Fruit fly (Drosophila melanogaster) whole organism, embryonic: ENCODE measurements around the gene CG31800.

Experiments used
- Adf1 ChIP-seq: fragments of 200-800 bp; sonication (Bioruptor generic); IDR thresholded peaks from 2 replicates; pipeline ENCODE4 v1.3.6; 2022; ENCODE audit warnings: missing biosample characterization, missing genetic modification characterization
- CG10366 ChIP-seq: fragments of 200-800 bp; sonication (Bioruptor generic); IDR thresholded peaks from 2 replicates; pipeline ENCODE4 v1.3.6; 2022; ENCODE audit warnings: missing biosample characterization, missing genetic modification characterization
- CG13296 ChIP-seq: fragments of 200-800 bp; sonication (Bioruptor generic); optimal IDR thresholded peaks from 3 replicates; lab custom pipeline; 2018; ENCODE audit warnings: missing biosample characterization, mild to moderate bottlenecking, missing genetic modification characterization
- CG13775 ChIP-seq: fragments of 200-800 bp; sonication (Bioruptor generic); optimal IDR thresholded peaks from 3 replicates; lab custom pipeline; 2017; ENCODE audit warnings: missing biosample characterization, mild to moderate bottlenecking, missing genetic modification characterization
- CG14965 ChIP-seq: fragments of 200-800 bp; sonication (Bioruptor generic); optimal IDR thresholded peaks from 2 replicates; lab custom pipeline; 2016; ENCODE audit warnings: missing biosample characterization, missing genetic modification characterization, borderline replicate concordance
- CG17359 ChIP-seq: fragments of 200-800 bp; sonication (Bioruptor generic); optimal IDR thresholded peaks from 3 replicates; lab custom pipeline; 2018; ENCODE audit warnings: missing biosample characterization, mild to moderate bottlenecking, missing genetic modification characterization, moderate library complexity
- CG17385 ChIP-seq: fragments of 200-800 bp; sonication (Bioruptor generic); optimal IDR thresholded peaks from 3 replicates; lab custom pipeline; 2018; ENCODE audit warnings: missing biosample characterization, mild to moderate bottlenecking, missing genetic modification characterization
- CG18619 ChIP-seq: fragments of 200-800 bp; sonication (Bioruptor generic); optimal IDR thresholded peaks from 3 replicates; lab custom pipeline; 2017; ENCODE audit warnings: missing biosample characterization, mild to moderate bottlenecking, missing genetic modification characterization
- CG31224 ChIP-seq: fragments of 200-800 bp; sonication (Bioruptor generic); IDR thresholded peaks from 2 replicates; pipeline ENCODE4 v1.3.6; 2022; ENCODE audit warnings: missing biosample characterization, missing genetic modification characterization
- CG34422 ChIP-seq: fragments of 200-800 bp; sonication (Bioruptor generic); IDR thresholded peaks from 3 replicates; pipeline ENCODE4 v1.3.6; 2022; ENCODE audit warnings: missing biosample characterization, missing genetic modification characterization
- CG4617 ChIP-seq: fragments of 200-800 bp; sonication (Bioruptor generic); optimal IDR thresholded peaks from 3 replicates; lab custom pipeline; 2016; ENCODE audit warnings: missing biosample characterization, missing genetic modification characterization, borderline replicate concordance
- CG6654 ChIP-seq: fragments of 200-800 bp; sonication (Bioruptor generic); optimal IDR thresholded peaks from 2 replicates; lab custom pipeline; 2017; ENCODE audit warnings: missing biosample characterization, mild to moderate bottlenecking, missing genetic modification characterization
- CG8478 ChIP-seq: fragments of >200 bp; optimal IDR thresholded peaks from 2 replicates; lab custom pipeline; 2018
- CG8924 ChIP-seq: fragments of 200-800 bp; optimal IDR thresholded peaks from 3 replicates; lab custom pipeline; 2019; ENCODE audit warnings: missing biosample characterization, mild to moderate bottlenecking, missing genetic modification characterization, moderate library complexity
- CG9437 ChIP-seq: fragments of 200-800 bp; sonication (Bioruptor generic); optimal IDR thresholded peaks from 2 replicates; lab custom pipeline; 2018; ENCODE audit warnings: missing biosample characterization, mild to moderate bottlenecking, missing genetic modification characterization
- CG9797 ChIP-seq: fragments of 200-800 bp; sonication (Bioruptor generic); optimal IDR thresholded peaks from 3 replicates; lab custom pipeline; 2018; ENCODE audit warnings: missing biosample characterization, mild to moderate bottlenecking, missing genetic modification characterization
- CTCF ChIP-seq: fragments of 200-800 bp; sonication (Bioruptor generic); optimal IDR thresholded peaks from 2 replicates; lab custom pipeline; 2017; ENCODE audit warnings: missing biosample characterization, mild to moderate bottlenecking, missing genetic modification characterization, moderate library complexity
- Camta ChIP-seq: fragments of 200-800 bp; sonication (Bioruptor generic); optimal IDR thresholded peaks from 2 replicates; lab custom pipeline; 2016; ENCODE audit warnings: missing biosample characterization, missing genetic modification characterization
- D19A ChIP-seq: fragments of 200-800 bp; optimal IDR thresholded peaks from 3 replicates; lab custom pipeline; 2019; ENCODE audit warnings: missing biosample characterization, mild to moderate bottlenecking, missing genetic modification characterization, moderate library complexity
- Dad ChIP-seq: fragments of 200-800 bp; sonication (Bioruptor generic); optimal IDR thresholded peaks from 3 replicates; lab custom pipeline; 2016; ENCODE audit warnings: missing biosample characterization, missing genetic modification characterization
- ERR ChIP-seq: fragments of 200-800 bp; sonication (Bioruptor generic); optimal IDR thresholded peaks from 2 replicates; lab custom pipeline; 2016; ENCODE audit warnings: missing biosample characterization, missing genetic modification characterization
- HLH3B ChIP-seq: fragments of 200-800 bp; sonication (Bioruptor generic); IDR thresholded peaks from 2 replicates; pipeline ENCODE4 v1.3.6; 2022; ENCODE audit warnings: missing biosample characterization, missing genetic modification characterization
- Hr3 ChIP-seq: fragments of 200-800 bp; sonication (Bioruptor generic); optimal IDR thresholded peaks from 3 replicates; lab custom pipeline; 2016; ENCODE audit warnings: missing biosample characterization, missing genetic modification characterization
- Lim3 ChIP-seq: fragments of 200-800 bp; sonication (Bioruptor generic); IDR thresholded peaks from 2 replicates; pipeline ENCODE4 v1.3.6; 2022; ENCODE audit warnings: missing biosample characterization, missing genetic modification characterization
- Lpt ChIP-seq: fragments of >200 bp; optimal IDR thresholded peaks from 2 replicates; lab custom pipeline; 2018; ENCODE audit warnings: missing biosample characterization, missing genetic modification characterization
- MESR4 ChIP-seq: fragments of 200-800 bp; sonication (Bioruptor generic); optimal IDR thresholded peaks from 2 replicates; lab custom pipeline; 2018; ENCODE audit warnings: missing biosample characterization, mild to moderate bottlenecking, missing genetic modification characterization, moderate library complexity
- Nf-YC ChIP-seq: fragments of 200-800 bp; optimal IDR thresholded peaks from 3 replicates; lab custom pipeline; 2019; ENCODE audit warnings: missing biosample characterization, mild to moderate bottlenecking, missing genetic modification characterization, moderate library complexity
- Pdp1 ChIP-seq, 2 experiments: fragments of 200-800 bp; sonication (Bioruptor generic); optimal IDR thresholded peaks; 3 replicates each; lab custom pipeline; 2016; ENCODE audit warnings: missing biosample characterization in 2 of 2, missing genetic modification characterization in 2 of 2, mild to moderate bottlenecking in 1 of 2, moderate library complexity in 1 of 2
- Stat92E ChIP-seq, 3 experiments: fragments of >200 bp in 2 of 3; fragments of 200-800 bp in 1 of 3; sonication (Bioruptor generic) in 1 of 3; optimal IDR thresholded peaks; 2 replicates each; lab custom pipeline; 2017 to 2019; ENCODE audit warnings: missing biosample characterization in 3 of 3, missing genetic modification characterization in 3 of 3, mild to moderate bottlenecking in 1 of 3, moderate library complexity in 1 of 3
- Xbp1 ChIP-seq: fragments of 200-800 bp; sonication (Bioruptor generic); optimal IDR thresholded peaks from 3 replicates; lab custom pipeline; 2016; ENCODE audit warnings: missing biosample characterization, mild to moderate bottlenecking, missing genetic modification characterization
- cg ChIP-seq: fragments of 200-800 bp; sonication (Bioruptor generic); optimal IDR thresholded peaks from 3 replicates; lab custom pipeline; 2019; ENCODE audit warnings: missing biosample characterization, mild to moderate bottlenecking, missing genetic modification characterization, moderate library complexity
- chinmo ChIP-seq: fragments of 200-800 bp; sonication (Bioruptor generic); IDR thresholded peaks from 4 replicates; pipeline ENCODE4 v1.3.6; 2022; ENCODE audit warnings: missing biosample characterization, missing genetic modification characterization; ENCODE audit not compliant: partially characterized antibody
- ci ChIP-seq: fragments of 200-800 bp; sonication (Bioruptor generic); IDR thresholded peaks from 3 replicates; pipeline ENCODE4 v1.3.6; 2022; ENCODE audit warnings: missing biosample characterization, missing genetic modification characterization
- exex ChIP-seq: fragments of 200-800 bp; sonication (Bioruptor generic); optimal IDR thresholded peaks from 4 replicates; lab custom pipeline; 2018; ENCODE audit warnings: missing biosample characterization, mild to moderate bottlenecking, missing genetic modification characterization, moderate library complexity
- fru ChIP-seq: fragments of >200 bp; optimal IDR thresholded peaks from 2 replicates; lab custom pipeline; 2017
- gt ChIP-seq: fragments of 200-800 bp; sonication (Bioruptor generic); IDR thresholded peaks from 2 replicates; pipeline ENCODE4 v1.3.6; 2022; ENCODE audit warnings: missing biosample characterization, missing genetic modification characterization
- kni ChIP-seq: fragments of 200-800 bp; sonication (Bioruptor generic); optimal IDR thresholded peaks from 3 replicates; lab custom pipeline; 2017; ENCODE audit warnings: mild to moderate bottlenecking, missing biosample characterization, missing genetic modification reagents, missing genetic modification characterization
- mld ChIP-seq: fragments of 200-800 bp; sonication (Bioruptor generic); IDR thresholded peaks from 3 replicates; pipeline ENCODE4 v1.3.6; 2022; ENCODE audit warnings: missing biosample characterization, missing genetic modification characterization; ENCODE audit not compliant: partially characterized antibody
- pfk ChIP-seq: fragments of 200-800 bp; sonication (Bioruptor generic); optimal IDR thresholded peaks from 2 replicates; lab custom pipeline; 2018; ENCODE audit warnings: missing biosample characterization, mild to moderate bottlenecking, missing genetic modification characterization, moderate library complexity
- schlank ChIP-seq: fragments of 200-800 bp; sonication (Bioruptor generic); optimal IDR thresholded peaks from 2 replicates; lab custom pipeline; 2018; ENCODE audit warnings: missing biosample characterization, mild to moderate bottlenecking, missing genetic modification characterization
- scrt ChIP-seq: fragments of 200-800 bp; sonication (Bioruptor generic); optimal IDR thresholded peaks from 2 replicates; lab custom pipeline; 2018; ENCODE audit warnings: missing biosample characterization, mild to moderate bottlenecking, missing genetic modification characterization, moderate library complexity
- shn ChIP-seq: fragments of 200-800 bp; sonication (Bioruptor generic); optimal IDR thresholded peaks from 3 replicates; lab custom pipeline; 2016; ENCODE audit warnings: missing biosample characterization, missing genetic modification characterization
- sisA ChIP-seq: fragments of 200-800 bp; sonication (Bioruptor generic); IDR thresholded peaks from 2 replicates; pipeline ENCODE4 v1.3.6; 2022; ENCODE audit warnings: missing biosample characterization, missing genetic modification characterization
- ssp ChIP-seq: fragments of 200-800 bp; sonication (Bioruptor generic); IDR thresholded peaks from 2 replicates; pipeline ENCODE4 v1.3.6; 2022; ENCODE audit warnings: missing biosample characterization, missing genetic modification characterization
- unpg ChIP-seq: fragments of 200-800 bp; sonication (Bioruptor generic); optimal IDR thresholded peaks from 3 replicates; lab custom pipeline; 2018; ENCODE audit warnings: missing biosample characterization, mild to moderate bottlenecking, missing genetic modification characterization, moderate library complexity
- zf30C ChIP-seq: fragments of 200-800 bp; sonication (Bioruptor generic); optimal IDR thresholded peaks from 3 replicates; lab custom pipeline; 2018; ENCODE audit warnings: missing biosample characterization, mild to moderate bottlenecking, missing genetic modification characterization

The CG31800 gene

DNA sequence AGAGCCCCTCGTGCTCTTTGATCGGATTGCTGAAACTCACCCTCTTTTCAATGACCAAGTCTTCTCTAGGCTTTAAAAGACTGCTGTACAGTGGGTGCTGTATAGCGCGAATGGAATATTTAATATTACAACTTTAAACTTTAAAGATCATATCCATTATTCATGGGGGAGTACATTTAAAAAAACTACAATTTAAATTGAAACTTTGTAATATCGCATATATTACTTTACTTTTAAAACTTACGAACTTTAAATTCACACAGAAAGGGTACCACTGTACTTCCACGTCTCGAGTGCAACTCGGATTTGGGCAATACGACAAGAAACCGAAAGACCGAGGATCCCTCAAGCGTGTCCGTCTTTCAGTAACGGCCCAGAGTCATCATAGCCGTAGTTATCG, 24.5 kb upstream of the CG31800 start, which contains the start of gene Phlpp (continued):
- TF ChIP-seq scrt (GFP tag; lab: Kevin White, UChicago) = no peak
- no peak for TF ChIP-seq cg (GFP tag; lab: Kevin White, UChicago)
- TF ChIP-seq CTCF (GFP tag; lab: Kevin White, UChicago) = no peak
- no peak for TF ChIP-seq CG4617 (GFP tag; lab: Kevin White, UChicago)
- TF ChIP-seq CG18619 (GFP tag; lab: Kevin White, UChicago) = peak; percentile 13
- TF ChIP-seq CG10366 (GFP tag; lab: Robert Waterston, UW) = peak; percentile 55
- TF ChIP-seq ci (GFP tag; lab: Robert Waterston, UW) = peak; percentile 40; the same call in 1 of the 3 replicates
- TF ChIP-seq sisA = peak; percentile 60
- no peak for TF ChIP-seq CG13775 (GFP tag; lab: Kevin White, UChicago)
- TF ChIP-seq Xbp1 (GFP tag; lab: Kevin White, UChicago) = peak; percentile 59
- TF ChIP-seq CG14965 (GFP tag; lab: Kevin White, UChicago) = no peak
- no peak for TF ChIP-seq pfk (GFP tag; lab: Kevin White, UChicago)
- peak; percentile 68 for TF ChIP-seq CG17359
- TF ChIP-seq Nf-YC (tag; lab: Kevin White, UChicago) = no peak
- TF ChIP-seq D19A (tag; lab: Kevin White, UChicago) = no peak
- TF ChIP-seq HLH3B (GFP tag; lab: Robert Waterston, UW) = peak; percentile 68
- no peak for TF ChIP-seq ERR
- TF ChIP-seq shn (GFP tag; lab: Kevin White, UChicago) = no peak
- peak; percentile 4 for TF ChIP-seq Hr3 (GFP tag; lab: Kevin White, UChicago)
- TF ChIP-seq Stat92E (GFP tag; optimal IDR thresholded peaks at IDR 0.05; lab: Kevin White, UChicago) = no peak
- peak; percentile 42 for TF ChIP-seq Camta (GFP tag; lab: Kevin White, UChicago)
- no peak for TF ChIP-seq Dad (GFP tag; lab: Kevin White, UChicago)
- TF ChIP-seq CG9797 (GFP tag; lab: Kevin White, UChicago) = no peak
- no peak for TF ChIP-seq CG6654 (GFP tag; lab: Kevin White, UChicago)
- TF ChIP-seq CG8924 (tag; lab: Kevin White, UChicago) = peak; percentile 40
- peak; percentile 31 for TF ChIP-seq unpg (GFP tag; lab: Kevin White, UChicago)
- peak; percentile 45 for TF ChIP-seq ssp (GFP tag; lab: Robert Waterston, UW)
- no peak for TF ChIP-seq schlank (tag; lab: Kevin White, UChicago)
- TF ChIP-seq zf30C (GFP tag; lab: Kevin White, UChicago) = no peak
- no peak for TF ChIP-seq exex (tag; lab: Kevin White, UChicago)
- TF ChIP-seq CG31224 (GFP tag; lab: Robert Waterston, UW) = no peak

DNA sequence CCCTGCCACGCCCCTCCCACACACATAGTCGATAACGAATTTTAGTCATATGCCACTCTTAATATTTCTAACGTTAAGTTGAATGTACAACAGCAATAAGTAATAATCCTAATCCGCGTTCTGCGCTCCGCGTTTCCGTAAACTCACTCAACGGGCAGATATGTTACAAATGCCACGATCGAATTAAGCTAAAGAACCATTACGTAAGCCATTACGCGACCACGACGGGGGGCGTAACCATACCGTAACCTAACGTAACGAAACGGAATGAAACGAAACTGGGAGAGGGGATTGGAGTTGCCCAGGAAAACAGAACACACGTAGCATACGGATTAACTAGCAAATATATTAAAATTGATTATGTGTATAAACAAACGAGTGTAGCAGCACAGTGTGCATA, 23.4 kb upstream of the CG31800 start:
- peak; percentile 95 for TF ChIP-seq CG9437 (GFP tag; lab: Kevin White, UChicago)
- peak in 1 of 2 experiments; percentile 61 for TF ChIP-seq Pdp1 (GFP tag; optimal IDR thresholded peaks at IDR 0.05; lab: Kevin White, UChicago)
- peak; percentile 38; the same call in 1 of the 3 replicates for TF ChIP-seq mld (GFP tag; lab: Robert Waterston, UW)
- TF ChIP-seq CG17385 (GFP tag; lab: Kevin White, UChicago) = no peak

DNA sequence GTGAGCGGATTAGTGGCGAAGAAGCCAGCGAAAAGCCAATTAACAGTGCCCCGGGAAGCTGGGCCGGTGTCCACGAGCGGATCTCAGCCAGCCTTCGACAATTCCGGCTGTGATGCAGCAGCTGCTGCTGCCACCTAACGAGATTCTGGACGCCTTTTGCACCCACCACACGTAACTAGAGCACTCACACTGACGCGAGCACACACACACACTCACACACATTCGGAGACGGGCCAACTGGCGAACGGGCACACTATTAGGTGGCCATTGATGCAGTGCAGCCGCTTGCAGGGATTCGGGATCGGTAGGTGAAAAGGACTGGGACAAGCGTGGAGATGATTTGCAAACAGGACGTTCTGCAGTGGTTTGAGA, 20.1 kb upstream of the CG31800 start:
- TF ChIP-seq CG34422 (GFP tag; lab: Robert Waterston, UW) = 0 out of 3 replicates have a peak, but pooled peaks have one; percentile 30
- no peak for TF ChIP-seq Lpt (GFP tag; lab: Kevin White, UChicago)
- TF ChIP-seq MESR4 = peak; percentile 18
- peak; percentile 52 for TF ChIP-seq CG8478 (lab: Kevin White, UChicago)
- TF ChIP-seq chinmo (GFP tag; lab: Robert Waterston, UW) = 0 out of 4 replicates have a peak, but pooled peaks have one; percentile 27
- 0 out of 2 replicates have a peak, but pooled peaks have one; percentile 29 for TF ChIP-seq Adf1 (GFP tag; lab: Robert Waterston, UW)
- TF ChIP-seq Lim3 (GFP tag; lab: Robert Waterston, UW) = 0 out of 2 replicates have a peak, but pooled peaks have one; percentile 5
- TF ChIP-seq gt (GFP tag; lab: Robert Waterston, UW) = no peak
- peak; percentile 80 for TF ChIP-seq kni
- no peak for TF ChIP-seq CG13296
- TF ChIP-seq fru (lab: Kevin White, UChicago) = peak; percentile 34
- peak; percentile 78 for TF ChIP-seq cg (GFP tag; lab: Kevin White, UChicago)
